Worm (Caenorhabditis elegans) whole organism, early embryonic: ENCODE results near the gene K08D9.4.

ENCODE experiments used
- B0310.2 ChIP-seq: sonication (generic microtip); optimal IDR thresholded peaks from 2 replicates; lab custom pipeline; 2016; ENCODE audit warnings: mild to moderate bottlenecking, missing genetic modification characterization, missing compliant biosample characterization
- ama-1 ChIP-seq: fragments of 150-350 bp; optimal IDR thresholded peaks from 2 replicates; lab custom pipeline; 2014
- flt-1 ChIP-seq: fragments of 200-800 bp; sonication (Bioruptor generic); IDR thresholded peaks from 2 replicates; pipeline ENCODE4 v1.3.6; 2022; ENCODE audit warnings: missing genetic modification characterization, missing compliant biosample characterization
- pes-1 ChIP-seq: fragments of 200-800 bp; sonication (Bioruptor generic); IDR thresholded peaks from 2 replicates; pipeline ENCODE4 v1.3.6; 2022; ENCODE audit warnings: missing genetic modification reagents, missing genetic modification characterization, missing compliant biosample characterization
- scrt-1 ChIP-seq: fragments of 200-800 bp; sonication (Bioruptor generic); IDR thresholded peaks from 2 replicates; pipeline ENCODE4 v1.3.6; 2022; ENCODE audit warnings: missing genetic modification characterization, missing compliant biosample characterization
- tbx-37 ChIP-seq: fragments of 200-800 bp; sonication (Bioruptor generic); conservative IDR thresholded peaks from 2 replicates; pipeline ENCODE4 v1.3.6; 2022; ENCODE audit warnings: missing genetic modification reagents, missing genetic modification characterization, missing compliant biosample characterization
- tra-4 ChIP-seq: sonication (generic microtip); optimal IDR thresholded peaks from 2 replicates; lab custom pipeline; 2017; ENCODE audit warnings: missing genetic modification characterization, missing compliant biosample characterization

DNA sequence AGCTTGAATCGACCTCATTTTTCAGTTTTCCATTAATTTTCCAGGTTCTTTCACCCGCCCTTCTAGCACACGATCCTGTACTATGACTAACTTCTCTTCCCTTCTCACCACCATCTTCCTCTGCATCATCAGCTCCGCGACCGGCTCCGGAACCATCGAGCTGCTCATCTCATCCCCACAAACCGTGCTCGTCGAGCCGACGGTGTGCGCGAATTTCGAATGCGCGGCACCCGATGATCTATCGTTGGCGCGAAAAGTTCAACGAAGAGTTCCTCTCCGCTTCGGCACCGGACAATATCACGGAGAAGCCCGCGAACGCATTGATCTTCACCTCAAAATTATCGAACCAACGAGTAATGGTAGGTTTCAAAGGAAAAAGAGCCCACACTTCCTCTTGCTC is 9.9 kb upstream of the K08D9.4 start, which contains the start of gene apx-1:
- TF ChIP-seq ama-1 (lab: Kevin White, UChicago) (no peak), tra-4 (tag; lab: Kevin White, UChicago) (no peak), flt-1 (GFP tag; lab: Robert Waterston, UW) (no peak), scrt-1 (no peak), tbx-37 (GFP tag; lab: Robert Waterston, UW) (no peak), B0310.2 (tag; lab: Kevin White, UChicago) (no peak), pes-1 (no peak)
